Worm (Caenorhabditis elegans): ENCODE measurements around the gene puf-7.
"Not testable (repeated sequence)": the region's sequence is repeated elsewhere in the genome, so short reads cannot be mapped to it uniquely, and the experiment has no call there.

Gene puf-7

DNA sequence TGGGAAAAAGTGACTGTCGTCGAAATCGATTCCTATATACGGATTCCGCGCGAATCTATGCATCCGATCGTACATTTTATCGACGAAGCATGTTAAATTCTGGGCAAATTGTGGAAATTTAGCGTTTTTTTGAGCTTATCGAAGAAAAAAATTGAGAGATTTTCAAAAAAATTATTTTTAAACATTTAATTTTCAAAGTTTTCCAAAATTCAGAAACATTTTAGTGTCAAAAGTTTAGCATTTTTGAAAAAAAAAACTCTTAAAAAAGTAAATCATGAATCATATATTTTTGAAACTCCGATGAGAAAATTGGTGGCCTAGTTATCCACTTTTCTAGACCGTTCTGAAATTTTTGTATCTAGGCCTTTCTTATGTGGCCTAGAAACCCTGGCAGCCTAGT is 4.5 kb downstream of the puf-7 start, which contains the start of gene B0273.115:
Gene B0273.115 (minus strand): TSS at position 101 of the 400 bp plus-strand sequence.
- TF ChIP-seq D2030.7 (GFP tag; IDR thresholded peaks at IDR 0.05); unc-62 (GFP tag; optimal IDR thresholded peaks at IDR 0.05); tlf-1 (GFP tag; optimal IDR thresholded peaks at IDR 0.05): not testable (repeated sequence)

DNA sequence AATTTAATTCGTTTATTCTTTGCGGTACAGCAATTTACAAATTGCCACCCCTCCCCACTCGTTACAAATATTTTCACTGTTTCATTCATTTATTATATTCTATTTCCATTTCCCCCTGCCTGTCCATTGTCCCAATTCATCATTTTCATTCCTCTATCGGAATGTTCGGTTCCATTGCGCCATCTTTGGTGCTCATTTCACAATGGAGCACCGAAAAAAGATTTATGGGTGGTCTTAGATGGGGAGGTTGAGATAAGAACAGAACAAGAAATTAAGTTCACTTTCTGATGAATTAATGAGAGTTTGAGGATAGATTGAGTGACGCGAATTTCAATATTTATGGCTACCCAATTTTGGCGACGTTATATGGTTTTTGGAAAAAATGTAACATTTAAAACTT is 5.7 kb downstream of the puf-7 start:
- no peak for TF ChIP-seq fkh-3 (tag; optimal IDR thresholded peaks at IDR 0.05)
- no peak for TF ChIP-seq repo-1 (tag; optimal IDR thresholded peaks at IDR 0.05)
- no peak for TF ChIP-seq aptf-3 (GFP tag; IDR thresholded peaks at IDR 0.05)
- TF ChIP-seq F57A8.1 (GFP tag; optimal IDR thresholded peaks at IDR 0.05) = no peak
- no peak for TF ChIP-seq zim-3 (tag; optimal IDR thresholded peaks at IDR 0.05)
- no peak for TF ChIP-seq athp-1 (tag; optimal IDR thresholded peaks at IDR 0.05)
- TF ChIP-seq dox-1 (GFP tag; IDR thresholded peaks at IDR 0.05) = no peak
- TF ChIP-seq ztf-26 (tag; optimal IDR thresholded peaks at IDR 0.05) = no peak
- no peak for TF ChIP-seq Y53F4B.3 (GFP tag; IDR thresholded peaks at IDR 0.05)
- TF ChIP-seq K11D2.4 (GFP tag; IDR thresholded peaks at IDR 0.05) = no peak
- no peak for TF ChIP-seq madf-10 (tag; optimal IDR thresholded peaks at IDR 0.05)
- no peak for TF ChIP-seq snpc-1.1 (tag; optimal IDR thresholded peaks at IDR 0.05; ENCODE audit: insufficient read depth)
- TF ChIP-seq attf-3 (GFP tag; conservative IDR thresholded peaks at IDR 0.05) = no peak
- no peak for TF ChIP-seq ceh-58 (GFP tag; IDR thresholded peaks at IDR 0.05)
- no peak for TF ChIP-seq lin-26 (GFP tag; IDR thresholded peaks at IDR 0.05)
- no peak for TF ChIP-seq unc-130 (GFP tag; optimal IDR thresholded peaks at IDR 0.05)
- TF ChIP-seq nfya-2 (GFP tag; IDR thresholded peaks at IDR 0.05) = no peak
- TF ChIP-seq efl-1 (GFP tag; optimal IDR thresholded peaks at IDR 0.05) = no peak
- TF ChIP-seq egl-44 (GFP tag; IDR thresholded peaks at IDR 0.05) = no peak
- no peak for TF ChIP-seq hmg-1.2 (GFP tag; IDR thresholded peaks at IDR 0.05)

- peak; percentile 61 for TF ChIP-seq hmg-1.2 (GFP tag; IDR thresholded peaks at IDR 0.05)
- no peak for TF ChIP-seq nfya-2 (GFP tag; IDR thresholded peaks at IDR 0.05)
Measured at ce11 chrIV:5493135-5493534, 6.6 kb downstream of the puf-7 start.

DNA sequence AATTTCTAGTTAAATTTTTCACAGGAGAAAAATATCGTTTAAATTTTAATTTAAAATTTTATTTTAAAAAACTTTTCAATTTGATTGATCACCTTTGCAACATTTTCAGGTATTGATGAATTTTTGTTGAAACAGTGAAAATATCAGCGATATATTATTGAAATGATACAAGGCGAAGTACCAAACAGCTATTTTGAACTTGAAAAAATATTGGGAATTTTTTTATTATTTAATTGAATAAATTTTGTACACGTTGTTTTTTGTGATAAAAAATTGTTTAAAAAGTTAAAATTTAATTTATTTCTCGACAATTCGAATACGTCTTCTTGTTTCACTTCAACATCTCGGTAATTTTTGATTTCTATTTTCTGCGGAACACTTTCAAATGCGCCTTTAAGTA is 7.2 kb downstream of the puf-7 start, which contains the start of gene B0273.1:
Gene B0273.1 (plus strand): TSS at position 301 of the 400 bp plus-strand sequence.
- no peak for TF ChIP-seq T07F8.4 (tag; optimal IDR thresholded peaks at IDR 0.05)
- TF ChIP-seq let-526 (GFP tag; IDR thresholded peaks at IDR 0.05) = no peak
- TF ChIP-seq C06A6.2 (GFP tag; conservative IDR thresholded peaks at IDR 0.05) = no peak

ce11 chrIV:5494099-5494498 is 7.6 kb downstream of the puf-7 start:
- no peak for TF ChIP-seq lir-1 (GFP tag; conservative IDR thresholded peaks at IDR 0.05)

DNA sequence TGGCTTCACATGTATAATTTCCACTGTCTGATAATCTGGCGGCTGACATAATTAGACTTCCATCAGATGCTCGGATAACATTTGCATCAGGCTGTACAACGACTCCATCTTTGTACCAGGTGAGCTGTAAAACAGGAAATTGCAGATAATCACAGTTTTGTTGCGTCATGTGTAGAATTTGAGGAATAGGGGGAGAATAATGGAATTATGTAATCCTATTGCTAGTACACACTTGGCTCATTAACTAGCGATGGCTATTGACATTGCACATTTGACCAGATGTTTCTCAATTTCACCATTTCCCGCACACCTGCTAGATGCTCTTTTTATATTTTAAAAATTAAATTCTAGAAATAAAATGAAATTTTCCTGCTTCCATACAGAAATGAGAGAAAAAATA is 14.9 kb downstream of the puf-7 start:
- TF ChIP-seq chd-7 (tag; optimal IDR thresholded peaks at IDR 0.05) (no peak), hmg-1.2 (GFP tag; IDR thresholded peaks at IDR 0.05) (no peak), die-1 (tag; optimal IDR thresholded peaks at IDR 0.05) (no peak), nfyb-1 (GFP tag; IDR thresholded peaks at IDR 0.05) (no peak)

ce11 chrIV:5502610-5503009 is 16.1 kb downstream of the puf-7 start:
- TF ChIP-seq ets-4 (GFP tag; optimal IDR thresholded peaks at IDR 0.05) (no peak), F57C9.4 (tag; optimal IDR thresholded peaks at IDR 0.05) (no peak), ztf-26 (tag; optimal IDR thresholded peaks at IDR 0.05) (no peak), F39B2.1 (GFP tag; IDR thresholded peaks at IDR 0.05) (no peak), F37B4.10 (GFP tag; IDR thresholded peaks at IDR 0.05) (no peak), repo-1 (tag; optimal IDR thresholded peaks at IDR 0.05) (no peak), Y53G8AR.9 (GFP tag; conservative IDR thresholded peaks at IDR 0.05) (no peak), F33H1.4 (GFP tag; IDR thresholded peaks at IDR 0.05) (no peak), nfyb-1 (GFP tag; IDR thresholded peaks at IDR 0.05) (no peak), hsf-1 (GFP tag; IDR thresholded peaks at IDR 0.05) (no peak), aptf-2 (GFP tag; conservative IDR thresholded peaks at IDR 0.05) (no peak), ceh-27 (GFP tag; optimal IDR thresholded peaks at IDR 0.05) (no peak), T07F8.4 (tag; optimal IDR thresholded peaks at IDR 0.05) (no peak), B0035.1 (tag; optimal IDR thresholded peaks at IDR 0.05) (no peak), B0336.3 (GFP tag; IDR thresholded peaks at IDR 0.05) (no peak)

All from whole organism, young adult.